Worm (Caenorhabditis elegans) whole organism, midembryonic: ENCODE results near the gene gpa-7.

Source experiments
- med-1 ChIP-seq: sonication (generic microtip); optimal IDR thresholded peaks from 2 replicates; lab custom pipeline; 2017; ENCODE audit warnings: missing genetic modification characterization, mild to moderate bottlenecking, missing compliant biosample characterization, antibody characterized with exemption, missing genetic modification reagents; ENCODE audit not compliant: insufficient read depth
- ref-1 ChIP-seq: fragments of 200-800 bp; sonication (Bioruptor generic); conservative IDR thresholded peaks from 2 replicates; pipeline ENCODE4 v1.3.6; 2022; ENCODE audit warnings: missing genetic modification reagents, missing genetic modification characterization, missing compliant biosample characterization
- ztf-23 ChIP-seq: fragments of 200-800 bp; sonication (Bioruptor generic); IDR thresholded peaks from 2 replicates; pipeline ENCODE4 v1.3.6; 2022; ENCODE audit warnings: missing genetic modification reagents, missing genetic modification characterization, missing compliant biosample characterization

DNA sequence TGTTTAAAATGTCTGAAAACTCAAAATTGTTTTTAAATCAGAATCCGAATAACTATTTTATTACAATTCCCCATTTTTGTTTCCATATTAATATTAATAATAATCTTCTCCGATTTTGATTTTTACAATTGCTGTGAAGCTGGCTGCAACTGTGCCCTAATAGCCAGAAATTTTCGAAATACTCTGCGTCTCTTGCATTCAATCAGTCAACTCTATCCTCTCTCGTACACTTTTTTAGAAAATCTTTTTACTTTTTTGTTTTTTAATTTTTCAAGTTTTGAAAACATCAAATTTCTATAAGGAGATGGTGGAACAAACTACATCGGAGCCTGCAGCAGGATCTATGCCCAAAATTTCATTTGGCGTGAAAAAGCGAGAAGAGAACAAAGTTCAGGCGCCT, 46.0 kb upstream of the gpa-7 start, which contains the start of gene gkow-1:
- TF ChIP-seq med-1, result no peak
- no peak for TF ChIP-seq ref-1 (GFP tag; lab: Robert Waterston, UW)
- no peak for TF ChIP-seq ztf-23
